Fruit fly (Drosophila melanogaster): ENCODE data around the gene Cht11.
A peak's percentile ranks its signal among the peaks of the same experiment; 100 is the strongest.

The Cht11 gene

dm6 chrX:6866040-6866439 lies 16.7 kb upstream of the Cht11 start (continued):
- no peak for TF ChIP-seq Sox100B (GFP tag; optimal IDR thresholded peaks at IDR 0.05)
- no peak for TF ChIP-seq CG6272 (GFP tag; IDR thresholded peaks at IDR 0.05)
- no peak for TF ChIP-seq CG12299 (tag; optimal IDR thresholded peaks at IDR 0.05)
- TF ChIP-seq ab (GFP tag; optimal IDR thresholded peaks at IDR 0.05) = no peak
- peak; percentile 46 for TF ChIP-seq sqz (GFP tag; optimal IDR thresholded peaks at IDR 0.05)
- no peak for TF ChIP-seq Lhr (GFP tag; optimal IDR thresholded peaks at IDR 0.05)
- TF ChIP-seq CG10654 (GFP tag; optimal IDR thresholded peaks at IDR 0.05) = no peak
- no peak for TF ChIP-seq nau (GFP tag; optimal IDR thresholded peaks at IDR 0.05)
- no peak for TF ChIP-seq unc-4 (GFP tag; IDR thresholded peaks at IDR 0.05; ENCODE audit: partially characterized antibody)
- no peak for TF ChIP-seq dmrt11E (tag; optimal IDR thresholded peaks at IDR 0.05)
- TF ChIP-seq CG4617 (GFP tag; optimal IDR thresholded peaks at IDR 0.05; ENCODE audit: borderline replicate concordance) = no peak
- no peak for TF ChIP-seq lilli (GFP tag; optimal IDR thresholded peaks at IDR 0.05)
- peak; percentile 22 for TF ChIP-seq nom (GFP tag; optimal IDR thresholded peaks at IDR 0.05)
- TF ChIP-seq Side (GFP tag; optimal IDR thresholded peaks at IDR 0.05) = no peak
- no peak for TF ChIP-seq salm (tag; optimal IDR thresholded peaks at IDR 0.05)
- TF ChIP-seq CG6175 (GFP tag; IDR thresholded peaks at IDR 0.05) = no peak
- no peak for TF ChIP-seq Oli (tag; optimal IDR thresholded peaks at IDR 0.05)
- no peak for TF ChIP-seq dmrt99B (tag; optimal IDR thresholded peaks at IDR 0.05)
- no peak for TF ChIP-seq HHEX (GFP tag; optimal IDR thresholded peaks at IDR 0.05)
- TF ChIP-seq HLH54F (GFP tag; optimal IDR thresholded peaks at IDR 0.05) = no peak
- no peak for TF ChIP-seq pnt (GFP tag; optimal IDR thresholded peaks at IDR 0.05)
- TF ChIP-seq Hr78 (GFP tag; optimal IDR thresholded peaks at IDR 0.05) = no peak
- TF ChIP-seq zen2 (GFP tag; IDR thresholded peaks at IDR 0.05; ENCODE audit: partially characterized antibody) = no peak
- peak; percentile 10 for TF ChIP-seq CG1603 (tag; optimal IDR thresholded peaks at IDR 0.05)
- no peak for TF ChIP-seq CG10267 (tag; optimal IDR thresholded peaks at IDR 0.05)
- TF ChIP-seq CG9797 (GFP tag; optimal IDR thresholded peaks at IDR 0.05) = no peak
- TF ChIP-seq CG8359 (GFP tag; optimal IDR thresholded peaks at IDR 0.05; ENCODE audit: borderline replicate concordance) = no peak
- TF ChIP-seq knrl (GFP tag; IDR thresholded peaks at IDR 0.05; ENCODE audit: partially characterized antibody) = no peak
- no peak for TF ChIP-seq sr (GFP tag; IDR thresholded peaks at IDR 0.05)
- TF ChIP-seq wdn (GFP tag; IDR thresholded peaks at IDR 0.05) = no peak
- TF ChIP-seq E2f1 (GFP tag; IDR thresholded peaks at IDR 0.05) = no peak
- TF ChIP-seq H2.0 (GFP tag; IDR thresholded peaks at IDR 0.05) = no peak
- TF ChIP-seq ranshi (GFP tag; IDR thresholded peaks at IDR 0.05) = no peak
- peak; percentile 16 for TF ChIP-seq sug (tag; optimal IDR thresholded peaks at IDR 0.05)
- no peak for TF ChIP-seq Hr39 (optimal IDR thresholded peaks at IDR 0.05)
- no peak for TF ChIP-seq CG32532 (GFP tag; IDR thresholded peaks at IDR 0.05)
- no peak for TF ChIP-seq H15 (GFP tag; IDR thresholded peaks at IDR 0.05)
- no peak for TF ChIP-seq ac (GFP tag; optimal IDR thresholded peaks at IDR 0.05)
- TF ChIP-seq Sin3A (optimal IDR thresholded peaks at IDR 0.05) = no peak
- TF ChIP-seq CG18476 (GFP tag; optimal IDR thresholded peaks at IDR 0.05) = no peak
- TF ChIP-seq CG8089 (GFP tag; optimal IDR thresholded peaks at IDR 0.05) = no peak
- TF ChIP-seq CG15073 (GFP tag; optimal IDR thresholded peaks at IDR 0.05) = no peak
- TF ChIP-seq NFAT (GFP tag; IDR thresholded peaks at IDR 0.05) = no peak
- TF ChIP-seq aop (GFP tag; IDR thresholded peaks at IDR 0.05) = no peak
- TF ChIP-seq sens-2 (GFP tag; IDR thresholded peaks at IDR 0.05) = no peak
- TF ChIP-seq CG11696 (GFP tag; IDR thresholded peaks at IDR 0.05) = no peak
- no peak for TF ChIP-seq Ravus (GFP tag; IDR thresholded peaks at IDR 0.05)
- peak; percentile 55 for TF ChIP-seq twi (tag; optimal IDR thresholded peaks at IDR 0.05)
- TF ChIP-seq vnd (GFP tag; IDR thresholded peaks at IDR 0.05; ENCODE audit: partially characterized antibody) = no peak
- TF ChIP-seq seq (GFP tag; IDR thresholded peaks at IDR 0.05) = no peak
- no peak for TF ChIP-seq CG30431 (GFP tag; optimal IDR thresholded peaks at IDR 0.05)
- TF ChIP-seq rib (GFP tag; IDR thresholded peaks at IDR 0.05) = peak; percentile 63
- TF ChIP-seq da (GFP tag; optimal IDR thresholded peaks at IDR 0.05) = no peak
